Fruit fly (Drosophila melanogaster): ENCODE data around the gene CG32576.
A peak's percentile ranks its signal among the peaks of the same experiment; 100 is the strongest.

CG32576 gene

dm6 chrX:16244731-16245130 is 43.6 kb downstream of the CG32576 start (continued):
- no peak for TF ChIP-seq CG34422 (GFP tag; IDR thresholded peaks at IDR 0.05)
- no peak for TF ChIP-seq ind (GFP tag; optimal IDR thresholded peaks at IDR 0.05)
- no peak for TF ChIP-seq CG9817 (tag; optimal IDR thresholded peaks at IDR 0.05)
- no peak for TF ChIP-seq CG10543 (GFP tag; optimal IDR thresholded peaks at IDR 0.05)
- no peak for TF ChIP-seq Opbp (GFP tag; IDR thresholded peaks at IDR 0.05; ENCODE audit: partially characterized antibody)
- TF ChIP-seq CG9876 (GFP tag; optimal IDR thresholded peaks at IDR 0.05), result no peak
- TF ChIP-seq Ets65A (GFP tag), result no peak
- TF ChIP-seq unpg (GFP tag; optimal IDR thresholded peaks at IDR 0.05), result peak; percentile 29
- TF ChIP-seq CG12155 (GFP tag; optimal IDR thresholded peaks at IDR 0.05), result no peak
- no peak for TF ChIP-seq Kr (GFP tag; optimal IDR thresholded peaks at IDR 0.05)
- TF ChIP-seq CG32532 (GFP tag; IDR thresholded peaks at IDR 0.05), result peak; percentile 48; the same call in 1 of the 2 replicates
- TF ChIP-seq Lim3 (GFP tag; IDR thresholded peaks at IDR 0.05), result no peak
- no peak for TF ChIP-seq CG6765 (GFP tag; optimal IDR thresholded peaks at IDR 0.05)
- TF ChIP-seq GATAe (GFP tag; conservative IDR thresholded peaks at IDR 0.05), result no peak
- no peak for TF ChIP-seq Ada2b (GFP tag; IDR thresholded peaks at IDR 0.05)
- no peak for TF ChIP-seq fru (optimal IDR thresholded peaks at IDR 0.05)
- 0 out of 3 replicates have a peak, but pooled peaks have one; percentile 25 for TF ChIP-seq CG17361 (GFP tag; IDR thresholded peaks at IDR 0.05)
- TF ChIP-seq ab (GFP tag; optimal IDR thresholded peaks at IDR 0.05), result no peak
- TF ChIP-seq CG7357 (GFP tag; IDR thresholded peaks at IDR 0.05), result no peak
- no peak for TF ChIP-seq exex (tag; optimal IDR thresholded peaks at IDR 0.05)
- no peak for TF ChIP-seq ro (GFP tag; IDR thresholded peaks at IDR 0.05)
- no peak for TF ChIP-seq CG12391 (tag; optimal IDR thresholded peaks at IDR 0.05)
- TF ChIP-seq eve (GFP tag; optimal IDR thresholded peaks at IDR 0.05), result no peak
- peak; percentile 20 for TF ChIP-seq CG18262 (tag; optimal IDR thresholded peaks at IDR 0.05)
- peak; percentile 2 for TF ChIP-seq dmrt99B (tag; optimal IDR thresholded peaks at IDR 0.05)
- TF ChIP-seq sd (tag; optimal IDR thresholded peaks at IDR 0.05), result no peak
- peak; percentile 43 for TF ChIP-seq CG17829 (tag; optimal IDR thresholded peaks at IDR 0.05)
- no peak for TF ChIP-seq Optix (GFP tag; IDR thresholded peaks at IDR 0.05)
- no peak for TF ChIP-seq Chrac-16 (GFP tag; optimal IDR thresholded peaks at IDR 0.05)
- TF ChIP-seq CG15269 (tag; optimal IDR thresholded peaks at IDR 0.05), result no peak
- peak in 1 of 2 experiments; percentile 6 for TF ChIP-seq chif (GFP tag; optimal IDR thresholded peaks at IDR 0.05)
- TF ChIP-seq run (tag; optimal IDR thresholded peaks at IDR 0.05), result no peak
- no peak for TF ChIP-seq disco-r (GFP tag; optimal IDR thresholded peaks at IDR 0.05)
- TF ChIP-seq Hr3 (GFP tag; optimal IDR thresholded peaks at IDR 0.05), result no peak
- TF ChIP-seq CG6175 (GFP tag; IDR thresholded peaks at IDR 0.05), result no peak
- TF ChIP-seq CkIIα-i1 (GFP tag; IDR thresholded peaks at IDR 0.05), result no peak
- TF ChIP-seq lmd (GFP tag; IDR thresholded peaks at IDR 0.05), result no peak
- no peak for TF ChIP-seq Hr78 (GFP tag; optimal IDR thresholded peaks at IDR 0.05)
- no peak for TF ChIP-seq mld (GFP tag; IDR thresholded peaks at IDR 0.05; ENCODE audit: partially characterized antibody)
- TF ChIP-seq sisA (GFP tag; IDR thresholded peaks at IDR 0.05), result no peak
- TF ChIP-seq CoRest (tag; optimal IDR thresholded peaks at IDR 0.05), result peak; percentile 22
- no peak for TF ChIP-seq CG10147 (GFP tag; optimal IDR thresholded peaks at IDR 0.05)
- TF ChIP-seq ftz-f1 (GFP tag; optimal IDR thresholded peaks at IDR 0.05), result peak; percentile 85
- TF ChIP-seq so (GFP tag; IDR thresholded peaks at IDR 0.05), result no peak
- no peak for TF ChIP-seq CG3847 (GFP tag; IDR thresholded peaks at IDR 0.05)
- peak; percentile 4 for TF ChIP-seq Hsf (GFP tag; optimal IDR thresholded peaks at IDR 0.05)
- TF ChIP-seq trem (tag; optimal IDR thresholded peaks at IDR 0.05), result no peak
- no peak for TF ChIP-seq caup (GFP tag; optimal IDR thresholded peaks at IDR 0.05; ENCODE audit: severe bottlenecking)
- TF ChIP-seq insv (GFP tag; optimal IDR thresholded peaks at IDR 0.05), result peak in 1 of 2 experiments; percentile 1
- TF ChIP-seq C15 (GFP tag; IDR thresholded peaks at IDR 0.05), result no peak
- TF ChIP-seq ems (GFP tag; optimal IDR thresholded peaks at IDR 0.05), result no peak
- no peak for TF ChIP-seq fd3F (GFP tag; optimal IDR thresholded peaks at IDR 0.05)
